Fruit fly (Drosophila melanogaster) whole organism, pupa: ENCODE results near the gene Ir93a.

Experiments used
- CG10348 ChIP-seq: fragments of 200-800 bp; sonication (Bioruptor generic); IDR thresholded peaks from 2 replicates; pipeline ENCODE4 v1.3.6; 2022; ENCODE audit warnings: missing biosample characterization, missing genetic modification characterization
- CG12605 ChIP-seq: fragments of 200-800 bp; sonication (Bioruptor generic); IDR thresholded peaks from 2 replicates; pipeline ENCODE4 v1.3.6; 2022; ENCODE audit warnings: missing biosample characterization, missing genetic modification characterization
- CG13204 ChIP-seq: fragments of 200-800 bp; sonication (Bioruptor generic); optimal IDR thresholded peaks from 2 replicates; lab custom pipeline; 2018; ENCODE audit warnings: missing biosample characterization, mild to moderate bottlenecking, missing genetic modification characterization, moderate library complexity
- CG17806 ChIP-seq: fragments of 200-800 bp; sonication (Bioruptor generic); optimal IDR thresholded peaks from 2 replicates; lab custom pipeline; 2018; ENCODE audit warnings: missing biosample characterization, mild to moderate bottlenecking, missing genetic modification characterization, moderate library complexity
- CG32121 ChIP-seq: fragments of 200-800 bp; sonication (Bioruptor generic); IDR thresholded peaks from 2 replicates; pipeline ENCODE4 v1.3.6; 2022; ENCODE audit warnings: missing biosample characterization, missing genetic modification characterization
- CG34367 ChIP-seq: fragments of 200-800 bp; sonication (Bioruptor generic); optimal IDR thresholded peaks from 2 replicates; lab custom pipeline; 2018; ENCODE audit warnings: missing biosample characterization, mild to moderate bottlenecking, missing genetic modification characterization
- CG8301 ChIP-seq: fragments of 200-800 bp; sonication (Bioruptor generic); optimal IDR thresholded peaks from 2 replicates; lab custom pipeline; 2018; ENCODE audit warnings: missing biosample characterization, mild to moderate bottlenecking, missing genetic modification characterization
- EcR ChIP-seq: fragments of 200-800 bp; sonication (Bioruptor generic); optimal IDR thresholded peaks from 3 replicates; lab custom pipeline; 2019; ENCODE audit warnings: missing biosample characterization, missing genetic modification characterization, mild to moderate bottlenecking, moderate library complexity, missing genetic modification reagents
- Ets98B ChIP-seq: fragments of 200-800 bp; sonication (Bioruptor generic); IDR thresholded peaks from 2 replicates; pipeline ENCODE4 v1.3.6; 2022; ENCODE audit warnings: missing biosample characterization, missing genetic modification characterization
- Snoo ChIP-seq: fragments of 200-800 bp; sonication (Bioruptor generic); optimal IDR thresholded peaks from 3 replicates; lab custom pipeline; 2017; ENCODE audit warnings: missing biosample characterization, mild to moderate bottlenecking, missing genetic modification characterization, inconsistent platforms
- fd96Ca ChIP-seq: fragments of 200-800 bp; sonication (Bioruptor generic); IDR thresholded peaks from 3 replicates; pipeline ENCODE4 v1.3.6; 2022; ENCODE audit warnings: missing biosample characterization, missing genetic modification characterization
- gl ChIP-seq: fragments of 200-800 bp; sonication (Bioruptor generic); optimal IDR thresholded peaks from 2 replicates; lab custom pipeline; 2018; ENCODE audit warnings: missing biosample characterization, mild to moderate bottlenecking, missing genetic modification characterization

dm6 chr3R:20828520-20829415, 31.0 kb downstream of the Ir93a start:
- TF ChIP-seq fd96Ca (GFP tag; lab: Robert Waterston, UW) (no peak), CG34367 (tag; lab: Kevin White, UChicago) (no peak), CG17806 (tag; lab: Kevin White, UChicago) (no peak), CG12605 (GFP tag; lab: Robert Waterston, UW) (0 out of 2 replicates have a peak, but pooled peaks have one; percentile 25), CG13204 (peak; percentile 81), Snoo (tag; lab: Kevin White, UChicago) (no peak), CG10348 (GFP tag; lab: Robert Waterston, UW) (no peak), CG32121 (no peak), Ets98B (GFP tag; lab: Robert Waterston, UW) (no peak), gl (tag; lab: Kevin White, UChicago) (no peak), EcR (peak; percentile 96), CG8301 (no peak)
